Fruit fly (Drosophila melanogaster) whole organism, embryonic: ENCODE data around the gene cnc.

Experiments
- C15 ChIP-seq: fragments of 200-800 bp; sonication (Bioruptor generic); IDR thresholded peaks from 3 replicates; pipeline ENCODE4 v1.3.6; 2022; ENCODE audit warnings: missing biosample characterization, missing genetic modification characterization
- CG10209 ChIP-seq: fragments of 200-800 bp; sonication (Bioruptor generic); optimal IDR thresholded peaks from 3 replicates; lab custom pipeline; 2017; ENCODE audit warnings: missing biosample characterization, mild to moderate bottlenecking, missing genetic modification characterization, missing genetic modification reagents
- CG10462 ChIP-seq: fragments of 200-800 bp; sonication (Bioruptor generic); optimal IDR thresholded peaks from 2 replicates; lab custom pipeline; 2016; ENCODE audit warnings: missing biosample characterization, missing genetic modification characterization
- CG10565 ChIP-seq: fragments of 200-800 bp; sonication (Bioruptor generic); optimal IDR thresholded peaks from 3 replicates; lab custom pipeline; 2016; ENCODE audit warnings: missing biosample characterization, mild to moderate bottlenecking, missing genetic modification characterization
- CG12769 ChIP-seq: fragments of 200-800 bp; sonication (Bioruptor generic); optimal IDR thresholded peaks from 2 replicates; lab custom pipeline; 2019; ENCODE audit warnings: missing biosample characterization, mild to moderate bottlenecking, missing genetic modification characterization, moderate library complexity
- CG15479 ChIP-seq: fragments of 200-800 bp; sonication (Bioruptor generic); optimal IDR thresholded peaks from 3 replicates; lab custom pipeline; 2019; ENCODE audit warnings: missing biosample characterization, mild to moderate bottlenecking, missing genetic modification characterization, moderate library complexity
- CG1603 ChIP-seq: fragments of 200-800 bp; sonication (Bioruptor generic); optimal IDR thresholded peaks from 2 replicates; lab custom pipeline; 2019; ENCODE audit warnings: missing biosample characterization, mild to moderate bottlenecking, missing genetic modification characterization, moderate library complexity
- CG17612 ChIP-seq: fragments of 200-800 bp; sonication (Bioruptor generic); IDR thresholded peaks from 2 replicates; pipeline ENCODE4 v1.3.6; 2022; ENCODE audit warnings: missing biosample characterization, missing genetic modification characterization
- CG1792 ChIP-seq: fragments of 200-800 bp; sonication (Bioruptor generic); optimal IDR thresholded peaks from 2 replicates; lab custom pipeline; 2016; ENCODE audit warnings: missing biosample characterization, missing genetic modification characterization
- CG2202 ChIP-seq: fragments of 200-800 bp; sonication (Bioruptor generic); optimal IDR thresholded peaks from 2 replicates; lab custom pipeline; 2018; ENCODE audit warnings: missing biosample characterization, mild to moderate bottlenecking, missing genetic modification characterization
- CG31224 ChIP-seq: fragments of 200-800 bp; sonication (Bioruptor generic); IDR thresholded peaks from 2 replicates; pipeline ENCODE4 v1.3.6; 2022; ENCODE audit warnings: missing biosample characterization, missing genetic modification characterization
- CG32767 ChIP-seq: fragments of 200-800 bp; sonication (Bioruptor generic); IDR thresholded peaks from 2 replicates; pipeline ENCODE4 v1.3.6; 2022; ENCODE audit warnings: missing biosample characterization, missing genetic modification characterization
- CG3847 ChIP-seq: fragments of 200-800 bp; sonication (Bioruptor generic); IDR thresholded peaks from 2 replicates; pipeline ENCODE4 v1.3.6; 2022; ENCODE audit warnings: missing biosample characterization, missing genetic modification characterization
- CG5180 ChIP-seq: fragments of 200-800 bp; sonication (Bioruptor generic); optimal IDR thresholded peaks from 3 replicates; lab custom pipeline; 2017; ENCODE audit warnings: missing biosample characterization, missing genetic modification characterization, mild to moderate bottlenecking, moderate library complexity, missing genetic modification reagents
- CG5953 ChIP-seq: fragments of 200-800 bp; sonication (Bioruptor generic); IDR thresholded peaks from 2 replicates; pipeline ENCODE4 v1.3.6; 2022; ENCODE audit warnings: missing biosample characterization, missing genetic modification characterization
- CG6254 ChIP-seq: fragments of 200-800 bp; sonication (Bioruptor generic); optimal IDR thresholded peaks from 3 replicates; lab custom pipeline; 2017; ENCODE audit warnings: mild to moderate bottlenecking, missing biosample characterization, missing genetic modification reagents, missing genetic modification characterization
- CG6683 ChIP-seq: fragments of 200-800 bp; sonication (Bioruptor generic); optimal IDR thresholded peaks from 2 replicates; lab custom pipeline; 2017; ENCODE audit warnings: missing biosample characterization, mild to moderate bottlenecking, missing genetic modification characterization, missing genetic modification reagents
- CG8765 ChIP-seq: fragments of 200-800 bp; sonication (Bioruptor generic); IDR thresholded peaks from 2 replicates; pipeline ENCODE4 v1.3.6; 2022; ENCODE audit warnings: missing biosample characterization, missing genetic modification characterization
- CG9727 ChIP-seq: fragments of 200-800 bp; sonication (Bioruptor generic); optimal IDR thresholded peaks from 3 replicates; lab custom pipeline; 2017; ENCODE audit warnings: missing biosample characterization, mild to moderate bottlenecking, missing genetic modification characterization
- CHES-1-like ChIP-seq: fragments of 200-800 bp; sonication (Bioruptor generic); optimal IDR thresholded peaks from 2 replicates; lab custom pipeline; 2016; ENCODE audit warnings: missing biosample characterization, missing genetic modification characterization
- D ChIP-seq, 2 experiments: fragments of 200-800 bp in 1 of 2; fragments of >200 bp in 1 of 2; sonication (Bioruptor generic) in 1 of 2; optimal IDR thresholded peaks; 2 replicates in 1 of 2; 3 replicates in 1 of 2; lab custom pipeline; 2017; ENCODE audit warnings: mild to moderate bottlenecking in 1 of 2, missing biosample characterization in 1 of 2, missing genetic modification characterization in 1 of 2, missing genetic modification reagents in 1 of 2
- Dref ChIP-seq: fragments of 200-800 bp; sonication (Bioruptor generic); IDR thresholded peaks from 2 replicates; pipeline ENCODE4 v1.3.6; 2022; ENCODE audit warnings: missing biosample characterization, missing genetic modification characterization
- GATAe ChIP-seq: fragments of 200-800 bp; sonication (Bioruptor generic); conservative IDR thresholded peaks from 2 replicates; pipeline ENCODE4 v1.3.6; 2022; ENCODE audit warnings: missing biosample characterization, missing genetic modification characterization
- HLH3B ChIP-seq: fragments of 200-800 bp; sonication (Bioruptor generic); IDR thresholded peaks from 2 replicates; pipeline ENCODE4 v1.3.6; 2022; ENCODE audit warnings: missing biosample characterization, missing genetic modification characterization
- HmgZ ChIP-seq: fragments of 200-800 bp; sonication (Bioruptor generic); optimal IDR thresholded peaks from 2 replicates; lab custom pipeline; 2018; ENCODE audit warnings: missing biosample characterization, mild to moderate bottlenecking, missing genetic modification characterization
- Jarid2 ChIP-seq: fragments of 200-800 bp; sonication (Bioruptor generic); optimal IDR thresholded peaks from 3 replicates; lab custom pipeline; 2017; ENCODE audit warnings: mild to moderate bottlenecking, missing biosample characterization, missing genetic modification reagents, missing genetic modification characterization
- Lhr ChIP-seq: fragments of 200-800 bp; sonication (Bioruptor generic); optimal IDR thresholded peaks from 3 replicates; lab custom pipeline; 2017; ENCODE audit warnings: mild to moderate bottlenecking, missing biosample characterization, missing genetic modification reagents, missing genetic modification characterization
- Neu2 ChIP-seq: fragments of 200-800 bp; sonication (Bioruptor generic); optimal IDR thresholded peaks from 3 replicates; lab custom pipeline; 2016; ENCODE audit warnings: missing biosample characterization, missing genetic modification characterization, borderline replicate concordance
- Nf-YA ChIP-seq: fragments of 200-800 bp; sonication (Bioruptor generic); IDR thresholded peaks from 2 replicates; pipeline ENCODE4 v1.3.6; 2022; ENCODE audit warnings: missing biosample characterization, missing genetic modification characterization
- PHDP ChIP-seq: fragments of 200-800 bp; sonication (Bioruptor generic); optimal IDR thresholded peaks from 3 replicates; lab custom pipeline; 2018; ENCODE audit warnings: missing biosample characterization, mild to moderate bottlenecking, missing genetic modification characterization, moderate library complexity
- Tbp ChIP-seq: fragments of >200 bp; optimal IDR thresholded peaks from 2 replicates; lab custom pipeline; 2018; ENCODE audit warnings: missing biosample characterization, missing genetic modification characterization
- Usf ChIP-seq: fragments of 200-800 bp; sonication (Bioruptor generic); optimal IDR thresholded peaks from 2 replicates; lab custom pipeline; 2017; ENCODE audit warnings: missing genotype, missing biosample characterization, missing genetic modification characterization
- YL-1 ChIP-seq: fragments of 200-800 bp; sonication (Bioruptor generic); optimal IDR thresholded peaks from 3 replicates; lab custom pipeline; 2017; ENCODE audit warnings: missing biosample characterization, mild to moderate bottlenecking, missing genetic modification characterization
- bcd ChIP-seq: fragments of 200-800 bp; sonication (Bioruptor generic); optimal IDR thresholded peaks from 2 replicates; lab custom pipeline; 2017; ENCODE audit warnings: missing biosample characterization, mild to moderate bottlenecking, missing genetic modification characterization
- caup ChIP-seq: fragments of 200-800 bp; sonication (Bioruptor generic); optimal IDR thresholded peaks from 3 replicates; lab custom pipeline; 2017; ENCODE audit warnings: missing biosample characterization, mild to moderate bottlenecking, missing genetic modification characterization, moderate library complexity; ENCODE audit not compliant: severe bottlenecking
- esg ChIP-seq: fragments of 200-800 bp; sonication (Bioruptor generic); conservative IDR thresholded peaks from 2 replicates; pipeline ENCODE4 v1.3.6; 2022; ENCODE audit warnings: missing biosample characterization, missing genetic modification characterization
- gem ChIP-seq: fragments of 200-800 bp; sonication (Bioruptor generic); optimal IDR thresholded peaks from 2 replicates; lab custom pipeline; 2019; ENCODE audit warnings: missing biosample characterization, mild to moderate bottlenecking, missing genetic modification characterization, moderate library complexity
- gt ChIP-seq: fragments of 200-800 bp; sonication (Bioruptor generic); IDR thresholded peaks from 2 replicates; pipeline ENCODE4 v1.3.6; 2022; ENCODE audit warnings: missing biosample characterization, missing genetic modification characterization
- hb ChIP-seq: fragments of 200-800 bp; sonication (Bioruptor generic); IDR thresholded peaks from 3 replicates; pipeline ENCODE4 v1.3.6; 2022; ENCODE audit warnings: missing biosample characterization, missing genetic modification characterization; ENCODE audit not compliant: partially characterized antibody
- nerfin-1 ChIP-seq: fragments of 200-800 bp; sonication (Bioruptor generic); optimal IDR thresholded peaks from 3 replicates; lab custom pipeline; 2019; ENCODE audit warnings: missing biosample characterization, mild to moderate bottlenecking, missing genetic modification characterization, moderate library complexity
- peb ChIP-seq: fragments of 200-800 bp; sonication (Bioruptor generic); IDR thresholded peaks from 2 replicates; pipeline ENCODE4 v1.3.6; 2022; ENCODE audit warnings: missing biosample characterization, missing genetic modification characterization
- rib ChIP-seq: fragments of 200-800 bp; sonication (Bioruptor generic); IDR thresholded peaks from 2 replicates; pipeline ENCODE4 v1.3.6; 2022; ENCODE audit warnings: missing biosample characterization, missing genetic modification characterization
- scrt ChIP-seq: fragments of 200-800 bp; sonication (Bioruptor generic); optimal IDR thresholded peaks from 2 replicates; lab custom pipeline; 2018; ENCODE audit warnings: missing biosample characterization, mild to moderate bottlenecking, missing genetic modification characterization, moderate library complexity
- slou ChIP-seq: fragments of 200-800 bp; sonication (Bioruptor generic); optimal IDR thresholded peaks from 3 replicates; lab custom pipeline; 2016; ENCODE audit warnings: missing biosample characterization, missing genetic modification characterization
- stc ChIP-seq: fragments of 200-800 bp; sonication (Bioruptor generic); IDR thresholded peaks from 2 replicates; pipeline ENCODE4 v1.3.6; 2022; ENCODE audit warnings: missing biosample characterization, missing genetic modification characterization
- tin ChIP-seq: fragments of 200-800 bp; sonication (Bioruptor generic); optimal IDR thresholded peaks from 3 replicates; lab custom pipeline; 2016; ENCODE audit warnings: missing biosample characterization, missing genetic modification characterization
- tll ChIP-seq, 2 experiments: fragments of 200-800 bp in 1 of 2; fragments of >200 bp in 1 of 2; sonication (Bioruptor generic) in 1 of 2; optimal IDR thresholded peaks; 2 replicates each; lab custom pipeline; 2017 to 2019; ENCODE audit warnings: missing biosample characterization in 2 of 2, missing genetic modification characterization in 2 of 2, mild to moderate bottlenecking in 1 of 2, moderate library complexity in 1 of 2
- tup ChIP-seq: fragments of 200-800 bp; sonication (Bioruptor generic); optimal IDR thresholded peaks from 2 replicates; lab custom pipeline; 2016; ENCODE audit warnings: missing biosample characterization, mild to moderate bottlenecking, missing genetic modification characterization, moderate library complexity

The cnc gene

dm6 chr3R:23239934-23240632, 13.6 kb upstream of the cnc start (continued):
- no peak for TF ChIP-seq CG12769
- TF ChIP-seq nerfin-1 (tag; lab: Kevin White, UChicago), result peak; percentile 79
- no peak; the same call in 1 of the 2 replicates for TF ChIP-seq CG8765 (GFP tag; lab: Robert Waterston, UW)
- no peak for TF ChIP-seq CG1792 (GFP tag; lab: Kevin White, UChicago)
- TF ChIP-seq CG1603 (tag; lab: Kevin White, UChicago), result no peak
- TF ChIP-seq CG10209 (GFP tag; lab: Kevin White, UChicago), result peak; percentile 52
- TF ChIP-seq PHDP (tag; lab: Kevin White, UChicago), result peak; percentile 67
- TF ChIP-seq Nf-YA (GFP tag; lab: Robert Waterston, UW), result no peak
- TF ChIP-seq CG5180, result peak; percentile 20
- no peak for TF ChIP-seq GATAe (GFP tag; lab: Robert Waterston, UW)
- no peak for TF ChIP-seq hb
- TF ChIP-seq gt, result no peak
- no peak for TF ChIP-seq CG5953 (GFP tag; lab: Robert Waterston, UW)
- no peak for TF ChIP-seq CG17612 (GFP tag; lab: Robert Waterston, UW)
- TF ChIP-seq tup, result peak; percentile 19
- TF ChIP-seq CHES-1-like, result peak; percentile 30
- TF ChIP-seq bcd (GFP tag; lab: Kevin White, UChicago), result peak; percentile 67
- no peak for TF ChIP-seq YL-1 (GFP tag; lab: Kevin White, UChicago)
- TF ChIP-seq slou (GFP tag; lab: Kevin White, UChicago), result peak; percentile 16
- TF ChIP-seq stc (GFP tag; lab: Robert Waterston, UW), result peak; percentile 77
- no peak for TF ChIP-seq CG10462 (GFP tag; lab: Kevin White, UChicago)
- no peak for TF ChIP-seq CG15479 (GFP tag; lab: Kevin White, UChicago)
- no peak for TF ChIP-seq HmgZ (tag; lab: Kevin White, UChicago)
- peak; percentile 73 for TF ChIP-seq caup (GFP tag; lab: Kevin White, UChicago)
- no peak for TF ChIP-seq Neu2
- TF ChIP-seq scrt (GFP tag; lab: Kevin White, UChicago), result peak; percentile 70
- peak; percentile 83 for TF ChIP-seq gem (tag; lab: Kevin White, UChicago)
- no peak for TF ChIP-seq Dref (GFP tag; lab: Robert Waterston, UW)
- no peak for TF ChIP-seq rib
- TF ChIP-seq peb, result peak; percentile 45; the same call in 1 of the 2 replicates
- TF ChIP-seq CG9727 (GFP tag; lab: Kevin White, UChicago), result peak; percentile 69
- TF ChIP-seq Jarid2 (GFP tag; lab: Kevin White, UChicago), result no peak
- TF ChIP-seq CG3847 (GFP tag; lab: Robert Waterston, UW), result peak; percentile 46; the same call in 1 of the 2 replicates
- TF ChIP-seq CG10565 (GFP tag; lab: Kevin White, UChicago), result no peak
- no peak for TF ChIP-seq CG2202 (tag; lab: Kevin White, UChicago)
- TF ChIP-seq CG31224 (GFP tag; lab: Robert Waterston, UW), result peak; percentile 21; the same call in 1 of the 2 replicates
- TF ChIP-seq HLH3B (GFP tag; lab: Robert Waterston, UW), result peak; percentile 79
- TF ChIP-seq CG32767 (GFP tag; lab: Robert Waterston, UW), result peak; percentile 56
- peak; percentile 69 for TF ChIP-seq CG6683 (GFP tag; lab: Kevin White, UChicago)
- peak; percentile 13 for TF ChIP-seq CG6254 (GFP tag; lab: Kevin White, UChicago)
- TF ChIP-seq D (optimal IDR thresholded peaks at IDR 0.05; lab: Kevin White, UChicago), result no peak
- TF ChIP-seq D (GFP tag; optimal IDR thresholded peaks at IDR 0.05; lab: Kevin White, UChicago), result peak; percentile 67
- no peak for TF ChIP-seq Usf (GFP tag; lab: Kevin White, UChicago)
- peak; percentile 55 for TF ChIP-seq tin
- no peak for TF ChIP-seq Lhr (GFP tag; lab: Kevin White, UChicago)
- no peak for TF ChIP-seq tll (GFP tag; optimal IDR thresholded peaks at IDR 0.05; lab: Kevin White, UChicago)
- no peak for TF ChIP-seq Tbp (GFP tag; lab: Kevin White, UChicago)
- peak; percentile 41; the same call in 1 of the 2 replicates for TF ChIP-seq esg (GFP tag; lab: Robert Waterston, UW)
- no peak for TF ChIP-seq C15 (GFP tag; lab: Robert Waterston, UW)
